Fruit fly (Drosophila melanogaster): ENCODE results near the gene CG16721.

The CG16721 gene

dm6 chrX:5894529-5895487 is 15.1 kb downstream of the CG16721 start (continued):
- TF ChIP-seq mirr (GFP tag; optimal IDR thresholded peaks at IDR 0.05) (no peak), CG11723 (GFP tag; optimal IDR thresholded peaks at IDR 0.05) (no peak), insv (GFP tag; optimal IDR thresholded peaks at IDR 0.05) (no peak), E2f2 (GFP tag; IDR thresholded peaks at IDR 0.05) (no peak), CG13287 (GFP tag; IDR thresholded peaks at IDR 0.05; ENCODE audit: partially characterized antibody) (no peak), fd3F (GFP tag; optimal IDR thresholded peaks at IDR 0.05) (no peak), CG9932 (GFP tag; IDR thresholded peaks at IDR 0.05) (peak; percentile 44), CG6765 (GFP tag; optimal IDR thresholded peaks at IDR 0.05) (no peak), chn (GFP tag; optimal IDR thresholded peaks at IDR 0.05) (no peak), CG12391 (tag; optimal IDR thresholded peaks at IDR 0.05) (no peak), cato (GFP tag; optimal IDR thresholded peaks at IDR 0.05; ENCODE audit: borderline replicate concordance) (no peak), sna (GFP tag; IDR thresholded peaks at IDR 0.05; ENCODE audit: partially characterized antibody) (no peak), HmgZ (tag; optimal IDR thresholded peaks at IDR 0.05) (no peak), CG3847 (GFP tag; IDR thresholded peaks at IDR 0.05) (no peak), CG4820 (GFP tag; optimal IDR thresholded peaks at IDR 0.05) (no peak), Usf (GFP tag; optimal IDR thresholded peaks at IDR 0.05) (no peak), CG4424 (GFP tag; optimal IDR thresholded peaks at IDR 0.05) (peak; percentile 18), CG14014 (GFP tag; IDR thresholded peaks at IDR 0.05) (no peak), Dip3 (GFP tag; optimal IDR thresholded peaks at IDR 0.05) (no peak), gfzf (GFP tag; optimal IDR thresholded peaks at IDR 0.05) (no peak), eve (GFP tag; optimal IDR thresholded peaks at IDR 0.05) (peak in 1 of 2 experiments; percentile 46), CG18619 (GFP tag; optimal IDR thresholded peaks at IDR 0.05) (no peak), grn (GFP tag; optimal IDR thresholded peaks at IDR 0.05) (no peak), CG34422 (GFP tag; IDR thresholded peaks at IDR 0.05) (no peak), PHDP (tag; optimal IDR thresholded peaks at IDR 0.05) (peak; percentile 3), ro (GFP tag; IDR thresholded peaks at IDR 0.05) (no peak), CG30403 (GFP tag; optimal IDR thresholded peaks at IDR 0.05) (no peak), slp2 (GFP tag; optimal IDR thresholded peaks at IDR 0.05) (peak; percentile 24), CG17802 (tag; optimal IDR thresholded peaks at IDR 0.05) (no peak), CG10147 (GFP tag; optimal IDR thresholded peaks at IDR 0.05) (no peak), Vsx1 (GFP tag; optimal IDR thresholded peaks at IDR 0.05) (no peak), Myb (GFP tag; optimal IDR thresholded peaks at IDR 0.05) (no peak), CG10431 (GFP tag; optimal IDR thresholded peaks at IDR 0.05) (no peak), CG6175 (GFP tag; IDR thresholded peaks at IDR 0.05) (no peak), CG12104 (GFP tag; optimal IDR thresholded peaks at IDR 0.05) (no peak), CG18764 (GFP tag; optimal IDR thresholded peaks at IDR 0.05) (no peak), aop (GFP tag; IDR thresholded peaks at IDR 0.05) (no peak), cwo (GFP tag; optimal IDR thresholded peaks at IDR 0.05) (peak; percentile 11), Doc2 (GFP tag; IDR thresholded peaks at IDR 0.05) (no peak), CG32767 (GFP tag; IDR thresholded peaks at IDR 0.05) (no peak), kah (GFP tag; optimal IDR thresholded peaks at IDR 0.05) (no peak), CG1603 (tag; optimal IDR thresholded peaks at IDR 0.05) (peak; percentile 6), ham (GFP tag; IDR thresholded peaks at IDR 0.05) (no peak), CG16815 (GFP tag; optimal IDR thresholded peaks at IDR 0.05) (no peak), CG11093 (GFP tag; IDR thresholded peaks at IDR 0.05) (no peak), CG18599 (GFP tag; optimal IDR thresholded peaks at IDR 0.05) (peak; percentile 18), ewg (GFP tag; optimal IDR thresholded peaks at IDR 0.05) (no peak), CG8388 (GFP tag; optimal IDR thresholded peaks at IDR 0.05) (no peak), row (GFP tag; IDR thresholded peaks at IDR 0.05) (peak; percentile 60), CG8478 (optimal IDR thresholded peaks at IDR 0.05) (no peak)
